Fruit fly (Drosophila melanogaster) whole organism, embryonic: ENCODE measurements around the gene Polr2D.

Experiments used
- ATbp ChIP-seq: fragments of 200-800 bp; sonication (Bioruptor generic); optimal IDR thresholded peaks from 2 replicates; lab custom pipeline; 2017; ENCODE audit warnings: missing biosample characterization, mild to moderate bottlenecking, missing genetic modification characterization, missing genetic modification reagents
- Atf3 ChIP-seq: fragments of 200-800 bp; sonication (Bioruptor generic); optimal IDR thresholded peaks from 3 replicates; lab custom pipeline; 2016; ENCODE audit warnings: missing biosample characterization, missing genetic modification characterization
- CG10147 ChIP-seq: fragments of 200-800 bp; sonication (Bioruptor generic); optimal IDR thresholded peaks from 2 replicates; lab custom pipeline; 2019; ENCODE audit warnings: missing biosample characterization, mild to moderate bottlenecking, missing genetic modification characterization, moderate library complexity
- CG10543 ChIP-seq: fragments of 200-800 bp; sonication (Bioruptor generic); optimal IDR thresholded peaks from 3 replicates; lab custom pipeline; 2017; ENCODE audit warnings: missing biosample characterization, mild to moderate bottlenecking, missing genetic modification characterization, moderate library complexity
- CG12155 ChIP-seq: fragments of 200-800 bp; sonication (Bioruptor generic); optimal IDR thresholded peaks from 3 replicates; lab custom pipeline; 2016; ENCODE audit warnings: missing biosample characterization, missing genetic modification characterization
- CG12744 ChIP-seq: fragments of 200-800 bp; sonication (Bioruptor generic); optimal IDR thresholded peaks from 2 replicates; lab custom pipeline; 2016; ENCODE audit warnings: missing biosample characterization, missing genetic modification characterization
- CG13775 ChIP-seq: fragments of 200-800 bp; sonication (Bioruptor generic); optimal IDR thresholded peaks from 3 replicates; lab custom pipeline; 2017; ENCODE audit warnings: missing biosample characterization, mild to moderate bottlenecking, missing genetic modification characterization
- CG14710 ChIP-seq: fragments of 200-800 bp; sonication (Bioruptor generic); optimal IDR thresholded peaks from 3 replicates; lab custom pipeline; 2019; ENCODE audit warnings: missing biosample characterization, mild to moderate bottlenecking, missing genetic modification characterization, moderate library complexity
- CG14860 ChIP-seq: fragments of 200-800 bp; sonication (Bioruptor generic); IDR thresholded peaks from 3 replicates; pipeline ENCODE4 v1.3.6; 2022; ENCODE audit warnings: missing biosample characterization, missing genetic modification characterization; ENCODE audit not compliant: partially characterized antibody
- CG17568 ChIP-seq: fragments of 200-800 bp; sonication (Bioruptor generic); optimal IDR thresholded peaks from 2 replicates; lab custom pipeline; 2018; ENCODE audit warnings: missing biosample characterization, mild to moderate bottlenecking, missing genetic modification characterization, moderate library complexity
- CG17612 ChIP-seq: fragments of 200-800 bp; sonication (Bioruptor generic); IDR thresholded peaks from 2 replicates; pipeline ENCODE4 v1.3.6; 2022; ENCODE audit warnings: missing biosample characterization, missing genetic modification characterization
- CG2202 ChIP-seq: fragments of 200-800 bp; sonication (Bioruptor generic); optimal IDR thresholded peaks from 2 replicates; lab custom pipeline; 2018; ENCODE audit warnings: missing biosample characterization, mild to moderate bottlenecking, missing genetic modification characterization
- CG30403 ChIP-seq: fragments of 200-800 bp; sonication (Bioruptor generic); optimal IDR thresholded peaks from 3 replicates; lab custom pipeline; 2016; ENCODE audit warnings: missing biosample characterization, missing genetic modification characterization
- CG32767 ChIP-seq: fragments of 200-800 bp; sonication (Bioruptor generic); IDR thresholded peaks from 2 replicates; pipeline ENCODE4 v1.3.6; 2022; ENCODE audit warnings: missing biosample characterization, missing genetic modification characterization
- CG3847 ChIP-seq: fragments of 200-800 bp; sonication (Bioruptor generic); IDR thresholded peaks from 2 replicates; pipeline ENCODE4 v1.3.6; 2022; ENCODE audit warnings: missing biosample characterization, missing genetic modification characterization
- CG6254 ChIP-seq: fragments of 200-800 bp; sonication (Bioruptor generic); optimal IDR thresholded peaks from 3 replicates; lab custom pipeline; 2017; ENCODE audit warnings: mild to moderate bottlenecking, missing biosample characterization, missing genetic modification reagents, missing genetic modification characterization
- CG6813 ChIP-seq: fragments of 200-800 bp; sonication (Bioruptor generic); optimal IDR thresholded peaks from 2 replicates; lab custom pipeline; 2017; ENCODE audit warnings: missing biosample characterization, missing genetic modification characterization, mild to moderate bottlenecking, moderate library complexity, missing genetic modification reagents
- CG7271 ChIP-seq: fragments of 200-800 bp; sonication (Bioruptor generic); optimal IDR thresholded peaks from 2 replicates; lab custom pipeline; 2018; ENCODE audit warnings: missing biosample characterization, mild to moderate bottlenecking, missing genetic modification characterization, moderate library complexity
- CG8281 ChIP-seq: fragments of 200-800 bp; sonication (Bioruptor generic); optimal IDR thresholded peaks from 2 replicates; lab custom pipeline; 2018; ENCODE audit warnings: missing biosample characterization, mild to moderate bottlenecking, missing genetic modification characterization, moderate library complexity
- CG8478 ChIP-seq: fragments of >200 bp; optimal IDR thresholded peaks from 2 replicates; lab custom pipeline; 2018
- CG9817 ChIP-seq: fragments of 200-800 bp; sonication (Bioruptor generic); optimal IDR thresholded peaks from 2 replicates; lab custom pipeline; 2018; ENCODE audit warnings: missing biosample characterization, mild to moderate bottlenecking, missing genetic modification characterization, moderate library complexity
- Camta ChIP-seq: fragments of 200-800 bp; sonication (Bioruptor generic); optimal IDR thresholded peaks from 2 replicates; lab custom pipeline; 2016; ENCODE audit warnings: missing biosample characterization, missing genetic modification characterization
- E2f2 ChIP-seq: fragments of 200-800 bp; sonication (Bioruptor generic); IDR thresholded peaks from 2 replicates; pipeline ENCODE4 v1.3.6; 2022; ENCODE audit warnings: missing biosample characterization, missing genetic modification characterization
- Ets97D ChIP-seq: fragments of 200-800 bp; sonication (Bioruptor generic); optimal IDR thresholded peaks from 3 replicates; lab custom pipeline; 2016; ENCODE audit warnings: missing biosample characterization, missing genetic modification characterization
- Hr51 ChIP-seq, 2 experiments: fragments of 200-800 bp; sonication (Bioruptor generic); optimal IDR thresholded peaks; 2 replicates in 1 of 2; 3 replicates in 1 of 2; lab custom pipeline; 2016 to 2018; ENCODE audit warnings: missing biosample characterization in 2 of 2, missing genetic modification characterization in 2 of 2, mild to moderate bottlenecking in 1 of 2, moderate library complexity in 1 of 2
- Mrtf ChIP-seq: fragments of 200-800 bp; sonication (Bioruptor generic); IDR thresholded peaks from 3 replicates; pipeline ENCODE4 v1.3.6; 2022; ENCODE audit warnings: missing biosample characterization, missing genetic modification characterization
- NfI ChIP-seq: fragments of 200-800 bp; sonication (Bioruptor generic); optimal IDR thresholded peaks from 3 replicates; lab custom pipeline; 2018; ENCODE audit warnings: missing biosample characterization, mild to moderate bottlenecking, missing genetic modification characterization, moderate library complexity
- Oli ChIP-seq: fragments of 200-800 bp; sonication (Bioruptor generic); optimal IDR thresholded peaks from 2 replicates; lab custom pipeline; 2018; ENCODE audit warnings: missing biosample characterization, mild to moderate bottlenecking, missing genetic modification characterization, moderate library complexity
- Side ChIP-seq: fragments of 200-800 bp; sonication (Bioruptor generic); optimal IDR thresholded peaks from 2 replicates; lab custom pipeline; 2016; ENCODE audit warnings: missing biosample characterization, missing genetic modification characterization
- bigmax ChIP-seq: fragments of 200-800 bp; sonication (Bioruptor generic); optimal IDR thresholded peaks from 2 replicates; lab custom pipeline; 2018; ENCODE audit warnings: missing biosample characterization, mild to moderate bottlenecking, missing genetic modification characterization
- br ChIP-seq: fragments of >200 bp; optimal IDR thresholded peaks from 2 replicates; lab custom pipeline; 2017
- cad ChIP-seq: fragments of >200 bp; optimal IDR thresholded peaks from 2 replicates; lab custom pipeline; 2017; ENCODE audit warnings: missing biosample characterization, missing genetic modification characterization
- danr ChIP-seq: fragments of 200-800 bp; sonication (Bioruptor generic); IDR thresholded peaks from 2 replicates; pipeline ENCODE4 v1.3.6; 2022; ENCODE audit warnings: missing biosample characterization, missing genetic modification characterization
- disco-r ChIP-seq: fragments of 200-800 bp; sonication (Bioruptor generic); optimal IDR thresholded peaks from 2 replicates; lab custom pipeline; 2016; ENCODE audit warnings: missing biosample characterization, missing genetic modification characterization
- dmrt11E ChIP-seq: fragments of 200-800 bp; sonication (Bioruptor generic); optimal IDR thresholded peaks from 3 replicates; lab custom pipeline; 2018; ENCODE audit warnings: missing biosample characterization, mild to moderate bottlenecking, missing genetic modification characterization, moderate library complexity
- fd3F ChIP-seq: fragments of 200-800 bp; sonication (Bioruptor generic); optimal IDR thresholded peaks from 2 replicates; lab custom pipeline; 2018; ENCODE audit warnings: missing biosample characterization, mild to moderate bottlenecking, missing genetic modification characterization, moderate library complexity
- jing ChIP-seq: fragments of 200-800 bp; sonication (Bioruptor generic); optimal IDR thresholded peaks from 2 replicates; lab custom pipeline; 2018; ENCODE audit warnings: missing biosample characterization, mild to moderate bottlenecking, missing genetic modification characterization
- knrl ChIP-seq: fragments of 200-800 bp; sonication (Bioruptor generic); IDR thresholded peaks from 3 replicates; pipeline ENCODE4 v1.3.6; 2022; ENCODE audit warnings: missing biosample characterization, missing genetic modification characterization; ENCODE audit not compliant: partially characterized antibody
- lilli ChIP-seq: fragments of 200-800 bp; sonication (Bioruptor generic); optimal IDR thresholded peaks from 3 replicates; lab custom pipeline; 2016; ENCODE audit warnings: missing biosample characterization, missing genetic modification characterization
- nau ChIP-seq: fragments of 200-800 bp; sonication (Bioruptor generic); optimal IDR thresholded peaks from 3 replicates; lab custom pipeline; 2017; ENCODE audit warnings: missing biosample characterization, mild to moderate bottlenecking, missing genetic modification characterization, missing genetic modification reagents
- oc ChIP-seq: fragments of 200-800 bp; sonication (Bioruptor generic); optimal IDR thresholded peaks from 2 replicates; lab custom pipeline; 2018; ENCODE audit warnings: missing biosample characterization, mild to moderate bottlenecking, missing genetic modification characterization, moderate library complexity
- otp ChIP-seq: fragments of 200-800 bp; sonication (Bioruptor generic); IDR thresholded peaks from 3 replicates; pipeline ENCODE4, ENCODE4 v1.3.6; 2022; ENCODE audit warnings: missing biosample characterization, missing genetic modification characterization
- peb ChIP-seq: fragments of 200-800 bp; sonication (Bioruptor generic); IDR thresholded peaks from 2 replicates; pipeline ENCODE4 v1.3.6; 2022; ENCODE audit warnings: missing biosample characterization, missing genetic modification characterization
- pfk ChIP-seq: fragments of 200-800 bp; sonication (Bioruptor generic); optimal IDR thresholded peaks from 2 replicates; lab custom pipeline; 2018; ENCODE audit warnings: missing biosample characterization, mild to moderate bottlenecking, missing genetic modification characterization, moderate library complexity
- pho ChIP-seq: fragments of 200-800 bp; sonication (Bioruptor generic); optimal IDR thresholded peaks from 2 replicates; lab custom pipeline; 2016; ENCODE audit warnings: missing biosample characterization, missing genetic modification characterization
- pzg ChIP-seq: fragments of 200-800 bp; sonication (Bioruptor generic); optimal IDR thresholded peaks from 3 replicates; lab custom pipeline; 2018; ENCODE audit warnings: missing biosample characterization, mild to moderate bottlenecking, missing genetic modification characterization, moderate library complexity
- salm ChIP-seq: fragments of 200-800 bp; sonication (Bioruptor generic); optimal IDR thresholded peaks from 2 replicates; lab custom pipeline; 2018; ENCODE audit warnings: missing biosample characterization, mild to moderate bottlenecking, missing genetic modification characterization
- sens ChIP-seq: fragments of 200-800 bp; sonication (Bioruptor generic); peaks from one replicate; lab custom pipeline; 2016; ENCODE audit warnings: missing biosample characterization, missing genetic modification characterization
- sna ChIP-seq: fragments of 200-800 bp; sonication (Bioruptor generic); IDR thresholded peaks from 2 replicates; pipeline ENCODE4 v1.3.6; 2022; ENCODE audit warnings: missing biosample characterization, missing genetic modification characterization; ENCODE audit not compliant: partially characterized antibody
- so ChIP-seq: fragments of 200-800 bp; sonication (Bioruptor generic); IDR thresholded peaks from 3 replicates; pipeline ENCODE4 v1.3.6; 2022; ENCODE audit warnings: missing biosample characterization, missing genetic modification characterization
- ssp ChIP-seq: fragments of 200-800 bp; sonication (Bioruptor generic); IDR thresholded peaks from 2 replicates; pipeline ENCODE4 v1.3.6; 2022; ENCODE audit warnings: missing biosample characterization, missing genetic modification characterization

Polr2D gene

DNA sequence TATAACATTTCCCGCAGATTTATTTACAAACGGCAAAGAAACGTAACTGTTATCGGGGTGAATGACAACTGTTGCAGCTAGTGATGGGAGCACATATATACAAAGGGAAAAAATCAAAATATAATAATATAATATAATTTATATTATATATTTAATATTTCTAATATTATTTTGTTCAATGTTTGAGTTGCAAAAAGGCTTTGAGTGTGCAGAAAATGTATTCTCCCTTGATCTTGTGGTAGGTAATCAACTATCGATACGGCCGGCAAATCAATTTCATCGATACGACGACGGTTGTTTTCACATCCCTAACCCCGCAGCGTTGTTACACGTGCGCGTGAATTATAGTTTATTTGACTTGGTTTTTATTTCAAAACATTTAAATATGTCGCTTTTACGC, 31.9 kb downstream of the Polr2D start, which contains the start of the genes mTerf5 and Non3 (continued):
- TF ChIP-seq CG8281 (tag; lab: Kevin White, UChicago) (no peak), CG30403 (peak; percentile 61), CG3847 (peak; percentile 54), jing (GFP tag; lab: Kevin White, UChicago) (no peak), otp (GFP tag; lab: Robert Waterston, UW) (no peak), NfI (GFP tag; lab: Kevin White, UChicago) (peak; percentile 69), CG8478 (lab: Kevin White, UChicago) (no peak), CG2202 (tag; lab: Kevin White, UChicago) (peak; percentile 31), oc (tag; lab: Kevin White, UChicago) (no peak), peb (GFP tag; lab: Robert Waterston, UW) (peak; percentile 17; the same call in 1 of the 2 replicates), Camta (GFP tag; lab: Kevin White, UChicago) (no peak), E2f2 (peak; percentile 56; the same call in 1 of the 2 replicates), ATbp (peak; percentile 28), br (lab: Kevin White, UChicago) (no peak), Mrtf (GFP tag; lab: Robert Waterston, UW) (no peak), cad (GFP tag; lab: Kevin White, UChicago) (no peak), salm (no peak), CG12744 (no peak), lilli (GFP tag; lab: Kevin White, UChicago) (peak; percentile 61), pfk (GFP tag; lab: Kevin White, UChicago) (no peak), CG10543 (GFP tag; lab: Kevin White, UChicago) (peak; percentile 33), pzg (GFP tag; lab: Kevin White, UChicago) (peak; percentile 51), CG12155 (peak; percentile 55), CG13775 (GFP tag; lab: Kevin White, UChicago) (peak; percentile 83), ssp (no peak), danr (GFP tag; lab: Robert Waterston, UW) (no peak), CG17612 (GFP tag; lab: Robert Waterston, UW) (no peak), nau (no peak), sna (peak; percentile 93), so (GFP tag; lab: Robert Waterston, UW) (no peak), pho (GFP tag; lab: Kevin White, UChicago) (peak; percentile 32), Hr51 (GFP tag; optimal IDR thresholded peaks at IDR 0.05; lab: Kevin White, UChicago) (peak in 1 of 2 experiments; percentile 46), knrl (GFP tag; lab: Robert Waterston, UW) (peak; percentile 92), sens (GFP tag; lab: Kevin White, UChicago) (peak; percentile 83), CG14710 (peak; percentile 78), CG17568 (GFP tag; lab: Kevin White, UChicago) (no peak), bigmax (GFP tag; lab: Kevin White, UChicago) (no peak)

- peak; percentile 98 for TF ChIP-seq CG9817 (tag; lab: Kevin White, UChicago)
- TF ChIP-seq ssp: peak; percentile 95
- peak; percentile 98 for TF ChIP-seq Oli (tag; lab: Kevin White, UChicago)
- peak; percentile 98 for TF ChIP-seq CG32767
- peak; percentile 95 for TF ChIP-seq disco-r (GFP tag; lab: Kevin White, UChicago)
- peak; percentile 95 for TF ChIP-seq Atf3
- peak; percentile 87 for TF ChIP-seq CG6254 (GFP tag; lab: Kevin White, UChicago)
- peak; percentile 95 for TF ChIP-seq CG10147 (GFP tag; lab: Kevin White, UChicago)
- peak; percentile 90 for TF ChIP-seq Side (GFP tag; lab: Kevin White, UChicago)
- peak; percentile 98 for TF ChIP-seq fd3F (GFP tag; lab: Kevin White, UChicago)
- TF ChIP-seq E2f2: peak; percentile 83
- peak; percentile 98 for TF ChIP-seq CG13775 (GFP tag; lab: Kevin White, UChicago)
- TF ChIP-seq CG14860 (GFP tag; lab: Robert Waterston, UW): no peak
- TF ChIP-seq Ets97D: peak; percentile 83
- TF ChIP-seq dmrt11E: peak; percentile 99
- TF ChIP-seq CG10543 (GFP tag; lab: Kevin White, UChicago): peak; percentile 88
- peak; percentile 96 for TF ChIP-seq CG7271 (tag; lab: Kevin White, UChicago)
- peak; percentile 84 for TF ChIP-seq CG6813 (GFP tag; lab: Kevin White, UChicago)
Observed at dm6 chr3R:18220211-18220749, 35.0 kb downstream of the Polr2D start, which contains the start of the genes CG7988 and CG7183. CG7988 (plus strand) TSS chr3R:18220526. CG7183 (minus strand) TSS chr3R:18220699.
